Worm (Caenorhabditis elegans): ENCODE measurements around the gene klo-2.
"Not testable (repeated sequence)": the region's sequence is repeated elsewhere in the genome, so short reads cannot be mapped to it uniquely, and the experiment has no call there.

The klo-2 gene

DNA sequence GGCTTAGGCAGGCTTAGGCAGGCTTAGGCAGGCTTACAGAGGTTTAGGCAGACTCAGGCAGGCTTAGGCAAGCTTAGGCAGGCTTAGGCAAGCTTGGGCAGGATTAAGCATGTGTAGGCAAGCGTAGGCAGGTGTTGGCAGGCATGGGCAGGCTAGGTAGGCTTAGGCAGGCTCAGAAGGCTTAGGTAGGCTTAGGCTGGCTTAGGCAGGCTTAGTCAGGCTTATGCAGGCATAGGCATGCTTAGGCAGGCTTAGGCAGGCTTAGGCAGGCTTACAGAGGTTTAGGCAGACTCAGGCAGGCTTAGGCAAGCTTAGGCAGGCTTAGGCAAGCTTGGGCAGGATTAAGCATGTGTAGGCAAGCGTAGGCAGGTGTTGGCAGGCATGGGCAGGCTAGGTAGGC, 9.4 kb downstream of the klo-2 start:
- TF ChIP-seq ham-2 (GFP tag; optimal IDR thresholded peaks at IDR 0.05) = peak; percentile 35
- peak; percentile 8 for TF ChIP-seq cnd-1 (tag; optimal IDR thresholded peaks at IDR 0.05)
- TF ChIP-seq lin-32 (GFP tag; optimal IDR thresholded peaks at IDR 0.05) = peak; percentile 13

ce11 chrIII:2458742-2459141, 12.7 kb downstream of the klo-2 start, which contains the start of gene E02H9.3:
Gene E02H9.3 (plus strand): TSS chrIII:2459042.
- not testable (repeated sequence) for TF ChIP-seq bed-3 (GFP tag; optimal IDR thresholded peaks at IDR 0.05); nhr-12 (tag; optimal IDR thresholded peaks at IDR 0.05); nhr-2 (tag; optimal IDR thresholded peaks at IDR 0.05)

ce11 chrIII:2468202-2468601, 22.2 kb downstream of the klo-2 start, which contains the start of the genes E02H9.9 and E02H9.1:
Gene E02H9.9 (minus strand): TSS chrIII:2468302.
Gene E02H9.1 (plus strand): TSS chrIII:2468486.
- TF ChIP-seq nhr-2 (tag; optimal IDR thresholded peaks at IDR 0.05) = no peak
- no peak for TF ChIP-seq nhr-28 (tag; optimal IDR thresholded peaks at IDR 0.05)
- no peak for TF ChIP-seq mep-1 (tag; optimal IDR thresholded peaks at IDR 0.05)
- TF ChIP-seq M03D4.4 (tag; optimal IDR thresholded peaks at IDR 0.05) = no peak
- TF ChIP-seq ceh-83 (GFP tag; optimal IDR thresholded peaks at IDR 0.05) = no peak
- no peak for TF ChIP-seq lsy-2 (tag; optimal IDR thresholded peaks at IDR 0.05)
- no peak for TF ChIP-seq ces-1 (GFP tag; optimal IDR thresholded peaks at IDR 0.05)
- no peak for TF ChIP-seq nhr-237 (tag; optimal IDR thresholded peaks at IDR 0.05)

ce11 chrIII:2471855-2472254, 25.8 kb downstream of the klo-2 start:
- TF ChIP-seq lsy-2 (tag; optimal IDR thresholded peaks at IDR 0.05) (peak; percentile 56), blmp-1 (tag; optimal IDR thresholded peaks at IDR 0.05) (peak; percentile 43), sem-2 (GFP tag; optimal IDR thresholded peaks at IDR 0.05) (no peak), hlh-1 (tag; optimal IDR thresholded peaks at IDR 0.05) (peak; percentile 14), M03D4.4 (tag; optimal IDR thresholded peaks at IDR 0.05) (peak; percentile 29), drap-1 (GFP tag; optimal IDR thresholded peaks at IDR 0.05) (no peak), bed-3 (GFP tag; optimal IDR thresholded peaks at IDR 0.05) (no peak), ceh-83 (GFP tag; optimal IDR thresholded peaks at IDR 0.05) (no peak), nhr-2 (tag; optimal IDR thresholded peaks at IDR 0.05) (no peak), flh-1 (GFP tag; optimal IDR thresholded peaks at IDR 0.05) (no peak), ces-1 (GFP tag; optimal IDR thresholded peaks at IDR 0.05) (peak; percentile 10), tbx-8 (GFP tag; optimal IDR thresholded peaks at IDR 0.05) (no peak), unc-120 (tag; optimal IDR thresholded peaks at IDR 0.05; ENCODE audit: poor library complexity, severe bottlenecking) (peak; percentile 59), elt-1 (tag; optimal IDR thresholded peaks at IDR 0.05; ENCODE audit: borderline replicate concordance, insufficient read depth) (no peak), cnd-1 (tag; optimal IDR thresholded peaks at IDR 0.05) (peak; percentile 27), mab-5 (tag; optimal IDR thresholded peaks at IDR 0.05) (no peak), unc-62 (GFP tag; optimal IDR thresholded peaks at IDR 0.05) (peak; percentile 26), sptf-1 (tag; optimal IDR thresholded peaks at IDR 0.05) (peak; percentile 43), pha-4 (tag; optimal IDR thresholded peaks at IDR 0.05) (peak; percentile 13), nhr-76 (tag; optimal IDR thresholded peaks at IDR 0.05) (no peak), nhr-237 (tag; optimal IDR thresholded peaks at IDR 0.05) (peak; percentile 6), ztf-11 (tag; optimal IDR thresholded peaks at IDR 0.05) (no peak), ceh-43 (GFP tag; optimal IDR thresholded peaks at IDR 0.05) (no peak), elt-3 (tag; optimal IDR thresholded peaks at IDR 0.05) (no peak), lin-32 (GFP tag; optimal IDR thresholded peaks at IDR 0.05) (no peak), mls-2 (tag; optimal IDR thresholded peaks at IDR 0.05) (no peak), unc-39 (tag; optimal IDR thresholded peaks at IDR 0.05) (no peak), lin-13 (tag; optimal IDR thresholded peaks at IDR 0.05) (peak; percentile 68), ceh-39 (tag; optimal IDR thresholded peaks at IDR 0.05) (no peak), nhr-12 (tag; optimal IDR thresholded peaks at IDR 0.05) (no peak), nhr-28 (tag; optimal IDR thresholded peaks at IDR 0.05) (no peak), zip-8 (tag; optimal IDR thresholded peaks at IDR 0.05) (no peak), snpc-4 (tag; optimal IDR thresholded peaks at IDR 0.05) (no peak), mep-1 (tag; optimal IDR thresholded peaks at IDR 0.05) (peak; percentile 22), ham-2 (GFP tag; optimal IDR thresholded peaks at IDR 0.05) (no peak)
